Fruit fly (Drosophila melanogaster): ENCODE data around the gene CG12171.
A peak's percentile ranks its signal among the peaks of the same experiment; 100 is the strongest.

CG12171 gene

DNA sequence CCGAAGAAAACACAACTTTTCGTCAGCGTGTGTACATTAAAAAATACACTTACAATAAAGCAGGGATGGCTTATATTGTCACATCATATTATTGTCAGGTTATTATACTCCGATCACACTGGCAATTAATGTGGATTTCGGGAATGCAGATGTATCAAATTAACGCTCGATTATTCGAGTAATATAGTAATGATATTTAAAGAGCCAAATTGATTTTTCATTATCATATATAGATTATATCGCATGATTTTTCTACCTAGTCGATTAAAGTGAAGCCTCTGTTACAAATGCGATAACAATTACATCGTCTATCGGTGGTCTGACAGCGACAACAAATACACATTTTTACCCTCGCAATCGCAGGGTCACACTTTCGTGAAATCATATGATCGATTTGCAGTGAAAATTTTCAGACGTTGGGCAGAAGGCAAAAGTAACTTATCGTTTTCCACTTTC lies 42.0 kb upstream of the CG12171 start, which contains the start of the genes noi and Vha26 (continued):
- TF ChIP-seq Lpt (GFP tag; optimal IDR thresholded peaks at IDR 0.05) = no peak
- TF ChIP-seq CG32006 (GFP tag; optimal IDR thresholded peaks at IDR 0.05) = no peak
- no peak for TF ChIP-seq fd85E (GFP tag; optimal IDR thresholded peaks at IDR 0.05)
- TF ChIP-seq CG6792 (GFP tag; optimal IDR thresholded peaks at IDR 0.05) = no peak
- TF ChIP-seq Sox15 (GFP tag; optimal IDR thresholded peaks at IDR 0.05) = peak; percentile 2
- peak; percentile 95 for TF ChIP-seq achi (GFP tag; optimal IDR thresholded peaks at IDR 0.05)
- no peak for TF ChIP-seq Blimp-1 (GFP tag; optimal IDR thresholded peaks at IDR 0.05)
- TF ChIP-seq CG8119 (GFP tag; IDR thresholded peaks at IDR 0.05) = no peak
- TF ChIP-seq Eip93F (GFP tag; optimal IDR thresholded peaks at IDR 0.05) = no peak
- TF ChIP-seq CG10669 (GFP tag; optimal IDR thresholded peaks at IDR 0.05) = no peak
- TF ChIP-seq ss (GFP tag; optimal IDR thresholded peaks at IDR 0.05) = no peak
- TF ChIP-seq cyc (GFP tag; optimal IDR thresholded peaks at IDR 0.05) = peak; percentile 37

dm6 chr3R:5592009-5592572 lies 41.3 kb upstream of the CG12171 start:
- TF ChIP-seq fkh (GFP tag; optimal IDR thresholded peaks at IDR 0.05) (peak; percentile 53), CG32006 (GFP tag; optimal IDR thresholded peaks at IDR 0.05) (no peak), Eip78C (GFP tag) (peak; percentile 52), svp (GFP tag) (peak; percentile 93), pdm3 (GFP tag; optimal IDR thresholded peaks at IDR 0.05) (no peak), CG8632 (GFP tag; optimal IDR thresholded peaks at IDR 0.05) (no peak)

- TF ChIP-seq dsx (GFP tag; optimal IDR thresholded peaks at IDR 0.05; ENCODE audit: poor library complexity, severe bottlenecking) (peak; percentile 97), eg (GFP tag; IDR thresholded peaks at IDR 0.05) (0 out of 3 replicates have a peak, but pooled peaks have one; percentile 22), salr (GFP tag; optimal IDR thresholded peaks at IDR 0.05) (no peak)
Measured at dm6 chr3R:5594878-5595277, 38.5 kb upstream of the CG12171 start.

DNA sequence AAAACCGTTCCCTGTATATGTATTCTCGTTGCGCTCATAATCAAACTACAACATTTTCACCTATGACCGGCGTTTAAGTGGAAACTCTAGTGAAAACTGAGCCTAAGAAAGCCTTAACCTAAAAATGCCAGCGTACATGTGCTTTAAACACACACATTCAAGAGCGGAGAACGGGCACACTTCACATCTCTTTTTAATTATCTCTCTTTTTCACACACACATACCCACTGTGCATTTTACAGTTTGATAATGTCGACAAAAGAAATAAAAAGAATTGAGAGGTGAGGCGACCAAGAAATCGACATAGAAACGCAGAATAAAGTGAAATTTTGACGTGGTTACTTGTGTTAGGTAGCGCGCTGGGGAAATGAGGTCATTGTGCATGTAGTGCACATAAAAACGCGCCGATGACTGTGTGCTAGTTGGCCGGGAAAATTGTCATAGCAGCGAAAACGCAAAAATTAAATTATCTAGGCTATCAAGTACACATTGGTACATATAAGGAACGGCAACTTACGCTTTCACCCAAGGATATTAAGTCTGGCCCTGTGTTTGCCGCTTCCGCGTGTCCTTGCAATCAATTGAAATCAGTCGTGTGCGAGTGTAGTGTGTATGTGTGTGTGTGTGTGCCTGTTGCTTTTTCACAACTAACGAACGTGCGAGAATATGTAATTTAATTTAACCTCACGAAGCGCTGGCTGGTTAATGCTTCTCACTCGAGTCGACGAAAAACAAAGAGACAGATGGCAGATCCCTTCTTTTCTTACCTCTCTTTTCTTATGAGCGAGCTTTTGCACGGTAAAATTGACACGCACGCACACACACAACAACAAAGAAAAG lies 33.7 kb upstream of the CG12171 start:
- TF ChIP-seq Ets21C (GFP tag; optimal IDR thresholded peaks at IDR 0.05) (no peak), Blimp-1 (GFP tag; optimal IDR thresholded peaks at IDR 0.05) (peak; percentile 18), Eip78C (GFP tag) (peak; percentile 14)

DNA sequence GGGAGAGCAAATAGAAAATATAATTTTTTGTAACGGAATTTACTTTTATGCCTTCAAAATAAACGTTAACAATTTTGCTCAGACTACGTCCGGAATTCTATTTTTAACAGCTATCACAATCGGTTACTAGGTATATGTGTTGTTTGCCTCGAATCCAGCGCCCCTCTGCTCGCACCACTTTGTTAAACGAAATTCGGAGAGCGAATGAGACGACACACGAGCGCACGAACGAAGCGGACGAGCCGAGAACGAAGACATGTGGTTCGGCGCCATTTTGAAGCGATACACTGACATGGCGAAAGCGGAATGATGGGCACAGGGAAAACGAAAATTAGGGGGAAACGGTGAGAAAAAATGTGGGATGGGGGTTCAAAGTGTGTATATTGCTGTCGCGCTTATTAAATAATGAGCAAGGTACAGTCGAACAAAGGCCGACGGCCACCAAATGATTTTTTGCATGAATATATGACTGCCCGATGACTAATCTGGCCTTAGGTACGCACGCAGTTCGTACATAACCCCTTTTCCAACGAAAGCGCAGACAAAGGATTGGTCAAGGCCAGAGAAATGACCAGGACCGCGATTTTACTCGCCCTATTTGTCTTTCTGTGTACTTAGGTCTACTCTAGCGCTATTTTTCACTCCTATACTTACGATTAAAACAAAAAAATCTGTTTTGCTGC lies 32.9 kb upstream of the CG12171 start:
- peak; percentile 75 for TF ChIP-seq dsx (GFP tag; optimal IDR thresholded peaks at IDR 0.05; ENCODE audit: poor library complexity, severe bottlenecking)
- TF ChIP-seq Ets21C (GFP tag; optimal IDR thresholded peaks at IDR 0.05) = no peak
- peak; percentile 69 for TF ChIP-seq Eip78C (GFP tag)
- TF ChIP-seq CG1621 (tag; optimal IDR thresholded peaks at IDR 0.05) = peak; percentile 74
- TF ChIP-seq fkh (GFP tag; optimal IDR thresholded peaks at IDR 0.05) = peak; percentile 56
- TF ChIP-seq lz (GFP tag; optimal IDR thresholded peaks at IDR 0.05) = peak; percentile 7
- peak; percentile 58 for TF ChIP-seq Eip93F (GFP tag; optimal IDR thresholded peaks at IDR 0.05)
- TF ChIP-seq CG16779 (tag; optimal IDR thresholded peaks at IDR 0.05) = peak; percentile 43
- no peak for TF ChIP-seq cyc (GFP tag; optimal IDR thresholded peaks at IDR 0.05)
- peak; percentile 11 for TF ChIP-seq Lpt (GFP tag; optimal IDR thresholded peaks at IDR 0.05)
- TF ChIP-seq Sox14 (GFP tag; optimal IDR thresholded peaks at IDR 0.05) = peak; percentile 85
- TF ChIP-seq Eip75B (GFP tag; optimal IDR thresholded peaks at IDR 0.05) = peak; percentile 47
- TF ChIP-seq vri (GFP tag; optimal IDR thresholded peaks at IDR 0.05) = peak; percentile 96
- peak; percentile 70 for TF ChIP-seq svp (GFP tag)
- TF ChIP-seq CG9139 (GFP tag; optimal IDR thresholded peaks at IDR 0.05) = peak; percentile 63
- no peak for TF ChIP-seq Hr38 (GFP tag; optimal IDR thresholded peaks at IDR 0.05)
- no peak for TF ChIP-seq fd59A (GFP tag; optimal IDR thresholded peaks at IDR 0.05)
- TF ChIP-seq dac (GFP tag; optimal IDR thresholded peaks at IDR 0.05) = no peak
- peak; percentile 46 for TF ChIP-seq CG6808 (GFP tag; optimal IDR thresholded peaks at IDR 0.05)
- TF ChIP-seq ss (GFP tag; optimal IDR thresholded peaks at IDR 0.05) = peak; percentile 68 to 70

Data from whole organism, prepupa.